Worm (Caenorhabditis elegans) whole organism, mixed stage, embryonic: Measurements from ENCODE around the gene hpa-1.

Experiments used
- blmp-1 ChIP-seq: fragments of 150-350 bp; optimal IDR thresholded peaks from 2 replicates; lab custom pipeline; 2014; ENCODE audit warnings: missing biosample characterization, missing genetic modification characterization
- elt-3 ChIP-seq: fragments of 150-350 bp; optimal IDR thresholded peaks from 2 replicates; lab custom pipeline; 2014; ENCODE audit warnings: missing biosample characterization, missing genetic modification characterization
- ham-2 ChIP-seq: fragments of 200-800 bp; sonication (Bioruptor generic); optimal IDR thresholded peaks from 2 replicates; lab custom pipeline; 2018; ENCODE audit warnings: mild to moderate bottlenecking, missing genetic modification characterization, missing compliant biosample characterization
- lin-32 ChIP-seq: fragments of 200-800 bp; sonication (Bioruptor generic); optimal IDR thresholded peaks from 2 replicates; lab custom pipeline; 2018; ENCODE audit warnings: mild to moderate bottlenecking, missing genetic modification characterization, missing compliant biosample characterization
- lsy-2 ChIP-seq: fragments of 150-350 bp; optimal IDR thresholded peaks from 2 replicates; lab custom pipeline; 2014; ENCODE audit warnings: missing biosample characterization, missing genetic modification characterization
- mep-1 ChIP-seq: fragments of 150-350 bp; optimal IDR thresholded peaks from 2 replicates; lab custom pipeline; 2017; ENCODE audit warnings: missing biosample characterization, missing genetic modification reagents, missing genetic modification characterization, inconsistent platforms
- nhr-12 ChIP-seq: fragments of 150-350 bp; optimal IDR thresholded peaks from 2 replicates; lab custom pipeline; 2014; ENCODE audit warnings: missing biosample characterization, missing genetic modification characterization
- nhr-237 ChIP-seq: fragments of 150-350 bp; optimal IDR thresholded peaks from 2 replicates; lab custom pipeline; 2014; ENCODE audit warnings: missing biosample characterization, missing genetic modification characterization
- nhr-28 ChIP-seq: fragments of 150-350 bp; optimal IDR thresholded peaks from 2 replicates; lab custom pipeline; 2014; ENCODE audit warnings: missing biosample characterization, missing genetic modification characterization
- pha-4 ChIP-seq: fragments of 150-350 bp; optimal IDR thresholded peaks from 2 replicates; lab custom pipeline; 2018; ENCODE audit warnings: missing biosample characterization, missing genetic modification reagents, missing genetic modification characterization
- sptf-1 ChIP-seq: sonication (generic microtip); optimal IDR thresholded peaks from 2 replicates; lab custom pipeline; 2017; ENCODE audit warnings: mild to moderate bottlenecking, missing genetic modification characterization, moderate library complexity, missing compliant biosample characterization
- unc-39 ChIP-seq: fragments of 150-350 bp; optimal IDR thresholded peaks from 2 replicates; lab custom pipeline; 2014; ENCODE audit warnings: missing biosample characterization, missing genetic modification characterization
- unc-62 ChIP-seq: fragments of 150-350 bp; optimal IDR thresholded peaks from 2 replicates; lab custom pipeline; 2014; ENCODE audit warnings: missing biosample characterization, missing genetic modification reagents, missing genetic modification characterization
- ztf-11 ChIP-seq: fragments of 150-350 bp; optimal IDR thresholded peaks from 2 replicates; lab custom pipeline; 2014; ENCODE audit warnings: missing biosample characterization, missing genetic modification characterization

ce11 chrIV:16180898-16181482, 51.9 kb downstream of the hpa-1 start:
- TF ChIP-seq nhr-12 (tag; lab: Kevin White, UChicago), result no peak
- TF ChIP-seq elt-3 (tag; lab: Kevin White, UChicago), result peak; percentile 82
- no peak for TF ChIP-seq ham-2 (GFP tag; lab: Kevin White, UChicago)
- TF ChIP-seq nhr-28 (tag; lab: Kevin White, UChicago), result no peak
- TF ChIP-seq ztf-11, result no peak
- TF ChIP-seq unc-62 (GFP tag; lab: Kevin White, UChicago), result no peak
- TF ChIP-seq sptf-1 (tag; lab: Kevin White, UChicago), result no peak
- TF ChIP-seq nhr-237, result no peak
- TF ChIP-seq blmp-1, result no peak
- TF ChIP-seq lsy-2 (tag; lab: Kevin White, UChicago), result no peak
- no peak for TF ChIP-seq unc-39 (tag; lab: Kevin White, UChicago)
- TF ChIP-seq lin-32 (GFP tag; lab: Kevin White, UChicago), result no peak
- TF ChIP-seq pha-4 (tag; lab: Kevin White, UChicago), result no peak
- no peak for TF ChIP-seq mep-1
